Worm (Caenorhabditis elegans): ENCODE data around the gene ceh-81.

Gene ceh-81

ce11 chrII:1744183-1744582 is 14.0 kb downstream of the ceh-81 start, which contains the start of gene clec-19:
TSS of gene clec-19 (plus strand) at chrII:1744483.
- TF ChIP-seq nhr-120 (GFP tag; IDR thresholded peaks at IDR 0.05) (no peak), mel-28 (tag; optimal IDR thresholded peaks at IDR 0.05; ENCODE audit: borderline replicate concordance) (no peak), ztf-3 (GFP tag; optimal IDR thresholded peaks at IDR 0.05) (no peak), ceh-27 (GFP tag; optimal IDR thresholded peaks at IDR 0.05) (no peak), dox-1 (GFP tag; IDR thresholded peaks at IDR 0.05) (no peak), sptf-2 (GFP tag; optimal IDR thresholded peaks at IDR 0.05) (no peak), Y95B8A.8 (GFP tag; IDR thresholded peaks at IDR 0.05) (no peak), let-526 (GFP tag; IDR thresholded peaks at IDR 0.05) (no peak), Y53G8AR.9 (GFP tag; conservative IDR thresholded peaks at IDR 0.05) (no peak), lir-1 (GFP tag; conservative IDR thresholded peaks at IDR 0.05) (no peak), hlh-26 (GFP tag; conservative IDR thresholded peaks at IDR 0.05) (no peak), B0019.2 (GFP tag; conservative IDR thresholded peaks at IDR 0.05) (no peak), nhr-27 (tag; optimal IDR thresholded peaks at IDR 0.05) (no peak), C06A6.2 (GFP tag; conservative IDR thresholded peaks at IDR 0.05) (no peak), somi-1 (GFP tag; optimal IDR thresholded peaks at IDR 0.05) (no peak), hmg-20 (GFP tag; IDR thresholded peaks at IDR 0.05) (no peak)

ce11 chrII:1750413-1750812 is 20.2 kb downstream of the ceh-81 start, which contains the start of the genes F36H5.13 and F36H5.8:
TSS of gene F36H5.13 (minus strand) at chrII:1750513.
TSS of gene F36H5.8 (minus strand) at chrII:1750686.
- TF ChIP-seq F49E8.2 (tag; optimal IDR thresholded peaks at IDR 0.05; ENCODE audit: insufficient read depth) (no peak), Y53F4B.3 (GFP tag; IDR thresholded peaks at IDR 0.05) (no peak), lin-35 (GFP tag; optimal IDR thresholded peaks at IDR 0.05) (no peak), ztf-25 (GFP tag; IDR thresholded peaks at IDR 0.05) (no peak), ccch-3 (GFP tag; optimal IDR thresholded peaks at IDR 0.05) (no peak), ceh-40 (GFP tag; IDR thresholded peaks at IDR 0.05) (no peak), F22D6.2 (tag; optimal IDR thresholded peaks at IDR 0.05) (no peak), snpc-4 (GFP tag; optimal IDR thresholded peaks at IDR 0.05) (no peak), snpc-4 (tag; optimal IDR thresholded peaks at IDR 0.05) (no peak), lsy-27 (tag; optimal IDR thresholded peaks at IDR 0.05; ENCODE audit: borderline replicate concordance, insufficient read depth) (no peak), athp-1 (tag; optimal IDR thresholded peaks at IDR 0.05) (no peak), zim-3 (tag; optimal IDR thresholded peaks at IDR 0.05) (no peak), B0035.1 (tag; optimal IDR thresholded peaks at IDR 0.05) (no peak), bed-1 (GFP tag; IDR thresholded peaks at IDR 0.05) (no peak), rpc-1 (optimal IDR thresholded peaks at IDR 0.05) (no peak), rpc-1 (tag; optimal IDR thresholded peaks at IDR 0.05) (no peak), cebp-1 (GFP tag; IDR thresholded peaks at IDR 0.05) (no peak), cebp-1 (tag; optimal IDR thresholded peaks at IDR 0.05) (no peak), ceh-79 (tag; optimal IDR thresholded peaks at IDR 0.05) (no peak)

- TF ChIP-seq ztf-25 (GFP tag; IDR thresholded peaks at IDR 0.05): no peak
- no peak for TF ChIP-seq madf-8 (GFP tag; conservative IDR thresholded peaks at IDR 0.05)
- no peak for TF ChIP-seq bed-1 (GFP tag; IDR thresholded peaks at IDR 0.05)
- TF ChIP-seq zim-3 (tag; optimal IDR thresholded peaks at IDR 0.05): no peak
- TF ChIP-seq ceh-27 (GFP tag; optimal IDR thresholded peaks at IDR 0.05): no peak
- no peak for TF ChIP-seq snpc-1.1 (tag; optimal IDR thresholded peaks at IDR 0.05; ENCODE audit: insufficient read depth)
- no peak for TF ChIP-seq cebp-2 (GFP tag; IDR thresholded peaks at IDR 0.05)
- no peak for TF ChIP-seq lag-1 (GFP tag; IDR thresholded peaks at IDR 0.05)
Measured at ce11 chrII:1752990-1753389, 22.8 kb downstream of the ceh-81 start, which contains the start of gene F36H5.9. TSS of gene F36H5.9 (minus strand) at chrII:1753090.
